Fruit fly (Drosophila melanogaster) whole organism, embryonic: ENCODE data around the gene Hrb27C.
A peak's percentile ranks its signal among the peaks of the same experiment; 100 is the strongest.

Experiments used
- Bteb2 ChIP-seq: fragments of 200-800 bp; sonication (Bioruptor generic); optimal IDR thresholded peaks from 2 replicates; lab custom pipeline; 2016; ENCODE audit warnings: missing biosample characterization, missing genetic modification characterization
- CG11093 ChIP-seq: fragments of 200-800 bp; sonication (Bioruptor generic); IDR thresholded peaks from 3 replicates; pipeline ENCODE4 v1.3.6; 2022; ENCODE audit warnings: missing biosample characterization, missing genetic modification characterization
- CG12769 ChIP-seq: fragments of 200-800 bp; sonication (Bioruptor generic); optimal IDR thresholded peaks from 2 replicates; lab custom pipeline; 2019; ENCODE audit warnings: missing biosample characterization, mild to moderate bottlenecking, missing genetic modification characterization, moderate library complexity
- CG13424 ChIP-seq: fragments of 200-800 bp; sonication (Bioruptor generic); optimal IDR thresholded peaks from 2 replicates; lab custom pipeline; 2019; ENCODE audit warnings: missing biosample characterization, mild to moderate bottlenecking, missing genetic modification characterization, moderate library complexity
- CG14667 ChIP-seq: fragments of 200-800 bp; sonication (Bioruptor generic); IDR thresholded peaks from 2 replicates; pipeline ENCODE4 v1.3.6; 2022; ENCODE audit warnings: missing biosample characterization, missing genetic modification characterization
- CG18262 ChIP-seq: fragments of 200-800 bp; optimal IDR thresholded peaks from 3 replicates; lab custom pipeline; 2019; ENCODE audit warnings: missing biosample characterization, mild to moderate bottlenecking, missing genetic modification characterization, moderate library complexity
- CG18476 ChIP-seq: fragments of 200-800 bp; sonication (Bioruptor generic); optimal IDR thresholded peaks from 2 replicates; lab custom pipeline; 2016; ENCODE audit warnings: missing biosample characterization, mild to moderate bottlenecking, missing genetic modification characterization
- CG18599 ChIP-seq: fragments of 200-800 bp; sonication (Bioruptor generic); optimal IDR thresholded peaks from 3 replicates; lab custom pipeline; 2017; ENCODE audit warnings: missing biosample characterization, missing genetic modification characterization, mild to moderate bottlenecking, moderate library complexity, missing genetic modification reagents
- CG18764 ChIP-seq: fragments of 200-800 bp; sonication (Bioruptor generic); optimal IDR thresholded peaks from 3 replicates; lab custom pipeline; 2016; ENCODE audit warnings: missing biosample characterization, missing genetic modification characterization
- CG2875 ChIP-seq: fragments of 200-800 bp; sonication (Bioruptor generic); optimal IDR thresholded peaks from 2 replicates; lab custom pipeline; 2017; ENCODE audit warnings: missing biosample characterization, mild to moderate bottlenecking, missing genetic modification characterization, missing genetic modification reagents
- CG3407 ChIP-seq: fragments of 200-800 bp; sonication (Bioruptor generic); optimal IDR thresholded peaks from 2 replicates; lab custom pipeline; 2018; ENCODE audit warnings: missing biosample characterization, mild to moderate bottlenecking, missing genetic modification characterization
- CG3726 ChIP-seq: fragments of 200-800 bp; sonication (Bioruptor generic); IDR thresholded peaks from 3 replicates; pipeline ENCODE4, ENCODE4 v1.3.6; 2022; ENCODE audit warnings: missing biosample characterization, missing genetic modification characterization
- CG4617 ChIP-seq: fragments of 200-800 bp; sonication (Bioruptor generic); optimal IDR thresholded peaks from 3 replicates; lab custom pipeline; 2016; ENCODE audit warnings: missing biosample characterization, missing genetic modification characterization, borderline replicate concordance
- CG7271 ChIP-seq: fragments of 200-800 bp; sonication (Bioruptor generic); optimal IDR thresholded peaks from 2 replicates; lab custom pipeline; 2018; ENCODE audit warnings: missing biosample characterization, mild to moderate bottlenecking, missing genetic modification characterization, moderate library complexity
- CG7357 ChIP-seq: fragments of 200-800 bp; sonication (Bioruptor generic); IDR thresholded peaks from 3 replicates; pipeline ENCODE4 v1.3.6; 2022; ENCODE audit warnings: missing biosample characterization, missing genetic modification characterization
- CG7786 ChIP-seq: fragments of 200-800 bp; sonication (Bioruptor generic); optimal IDR thresholded peaks from 2 replicates; lab custom pipeline; 2016; ENCODE audit warnings: missing biosample characterization, missing genetic modification characterization
- CG8281 ChIP-seq: fragments of 200-800 bp; sonication (Bioruptor generic); optimal IDR thresholded peaks from 2 replicates; lab custom pipeline; 2018; ENCODE audit warnings: missing biosample characterization, mild to moderate bottlenecking, missing genetic modification characterization, moderate library complexity
- CG8388 ChIP-seq: fragments of 200-800 bp; sonication (Bioruptor generic); optimal IDR thresholded peaks from 2 replicates; lab custom pipeline; 2019; ENCODE audit warnings: missing biosample characterization, mild to moderate bottlenecking, missing genetic modification characterization, moderate library complexity
- CHES-1-like ChIP-seq: fragments of 200-800 bp; sonication (Bioruptor generic); optimal IDR thresholded peaks from 2 replicates; lab custom pipeline; 2016; ENCODE audit warnings: missing biosample characterization, missing genetic modification characterization
- Gug ChIP-seq: fragments of 200-800 bp; sonication (Bioruptor generic); IDR thresholded peaks from 4 replicates; pipeline ENCODE4 v1.3.6; 2022; ENCODE audit warnings: missing biosample characterization, missing genetic modification characterization
- H2.0 ChIP-seq: fragments of 200-800 bp; sonication (Bioruptor generic); IDR thresholded peaks from 2 replicates; pipeline ENCODE4 v1.3.6; 2022; ENCODE audit warnings: missing biosample characterization, missing genetic modification characterization
- HLH3B ChIP-seq: fragments of 200-800 bp; sonication (Bioruptor generic); IDR thresholded peaks from 2 replicates; pipeline ENCODE4 v1.3.6; 2022; ENCODE audit warnings: missing biosample characterization, missing genetic modification characterization
- HmgZ ChIP-seq: fragments of 200-800 bp; sonication (Bioruptor generic); optimal IDR thresholded peaks from 2 replicates; lab custom pipeline; 2018; ENCODE audit warnings: missing biosample characterization, mild to moderate bottlenecking, missing genetic modification characterization
- MESR4 ChIP-seq: fragments of 200-800 bp; sonication (Bioruptor generic); optimal IDR thresholded peaks from 2 replicates; lab custom pipeline; 2018; ENCODE audit warnings: missing biosample characterization, mild to moderate bottlenecking, missing genetic modification characterization, moderate library complexity
- NfI ChIP-seq: fragments of 200-800 bp; sonication (Bioruptor generic); optimal IDR thresholded peaks from 3 replicates; lab custom pipeline; 2018; ENCODE audit warnings: missing biosample characterization, mild to moderate bottlenecking, missing genetic modification characterization, moderate library complexity
- PHDP ChIP-seq: fragments of 200-800 bp; sonication (Bioruptor generic); optimal IDR thresholded peaks from 3 replicates; lab custom pipeline; 2018; ENCODE audit warnings: missing biosample characterization, mild to moderate bottlenecking, missing genetic modification characterization, moderate library complexity
- Pdp1 ChIP-seq, 2 experiments: fragments of 200-800 bp; sonication (Bioruptor generic); optimal IDR thresholded peaks; 3 replicates each; lab custom pipeline; 2016; ENCODE audit warnings: missing biosample characterization in 2 of 2, missing genetic modification characterization in 2 of 2, mild to moderate bottlenecking in 1 of 2, moderate library complexity in 1 of 2
- Sox102F ChIP-seq: fragments of 200-800 bp; sonication (Bioruptor generic); optimal IDR thresholded peaks from 2 replicates; lab custom pipeline; 2018; ENCODE audit warnings: missing biosample characterization, mild to moderate bottlenecking, missing genetic modification characterization, moderate library complexity
- Sry-δ ChIP-seq: fragments of 200-800 bp; sonication (Bioruptor generic); optimal IDR thresholded peaks from 2 replicates; lab custom pipeline; 2016; ENCODE audit warnings: missing biosample characterization, missing genetic modification characterization
- Xrp1 ChIP-seq: fragments of 200-800 bp; sonication (Bioruptor generic); IDR thresholded peaks from 2 replicates; pipeline ENCODE4 v1.3.6; 2022; ENCODE audit warnings: missing biosample characterization, missing genetic modification characterization
- ab ChIP-seq: fragments of 200-800 bp; sonication (Bioruptor generic); optimal IDR thresholded peaks from 2 replicates; lab custom pipeline; 2016; ENCODE audit warnings: missing biosample characterization, missing genetic modification characterization
- chinmo ChIP-seq: fragments of 200-800 bp; sonication (Bioruptor generic); IDR thresholded peaks from 4 replicates; pipeline ENCODE4 v1.3.6; 2022; ENCODE audit warnings: missing biosample characterization, missing genetic modification characterization; ENCODE audit not compliant: partially characterized antibody
- dmrt11E ChIP-seq: fragments of 200-800 bp; sonication (Bioruptor generic); optimal IDR thresholded peaks from 3 replicates; lab custom pipeline; 2018; ENCODE audit warnings: missing biosample characterization, mild to moderate bottlenecking, missing genetic modification characterization, moderate library complexity
- dpn ChIP-seq, 2 experiments: fragments of 200-800 bp; sonication (Bioruptor generic); optimal IDR thresholded peaks; 3 replicates each; lab custom pipeline; 2016; ENCODE audit warnings: missing biosample characterization in 2 of 2, missing genetic modification characterization in 2 of 2
- lab ChIP-seq: fragments of 200-800 bp; sonication (Bioruptor generic); optimal IDR thresholded peaks from 3 replicates; lab custom pipeline; 2017; ENCODE audit warnings: missing biosample characterization, missing genetic modification characterization, mild to moderate bottlenecking, moderate library complexity, missing genetic modification reagents
- mam ChIP-seq: fragments of 200-800 bp; sonication (Bioruptor generic); optimal IDR thresholded peaks from 3 replicates; lab custom pipeline; 2016; ENCODE audit warnings: missing biosample characterization, missing genetic modification characterization
- nom ChIP-seq: fragments of 200-800 bp; sonication (Bioruptor generic); optimal IDR thresholded peaks from 2 replicates; lab custom pipeline; 2017; ENCODE audit warnings: missing biosample characterization, missing genetic modification characterization, mild to moderate bottlenecking, moderate library complexity, missing genetic modification reagents
- org-1 ChIP-seq: fragments of 200-800 bp; sonication (Bioruptor generic); optimal IDR thresholded peaks from 2 replicates; lab custom pipeline; 2017; ENCODE audit warnings: missing biosample characterization, missing genetic modification characterization
- peb ChIP-seq: fragments of 200-800 bp; sonication (Bioruptor generic); IDR thresholded peaks from 2 replicates; pipeline ENCODE4 v1.3.6; 2022; ENCODE audit warnings: missing biosample characterization, missing genetic modification characterization
- pfk ChIP-seq: fragments of 200-800 bp; sonication (Bioruptor generic); optimal IDR thresholded peaks from 2 replicates; lab custom pipeline; 2018; ENCODE audit warnings: missing biosample characterization, mild to moderate bottlenecking, missing genetic modification characterization, moderate library complexity
- row ChIP-seq: fragments of 200-800 bp; sonication (Bioruptor generic); IDR thresholded peaks from 3 replicates; pipeline ENCODE4 v1.3.6; 2022; ENCODE audit warnings: missing biosample characterization, missing genetic modification characterization
- run ChIP-seq: fragments of 200-800 bp; sonication (Bioruptor generic); optimal IDR thresholded peaks from 3 replicates; lab custom pipeline; 2018; ENCODE audit warnings: missing biosample characterization, mild to moderate bottlenecking, missing genetic modification characterization
- sc ChIP-seq, 3 experiments: fragments of >200 bp in 2 of 3; fragments of 200-800 bp in 1 of 3; sonication (Bioruptor generic) in 1 of 3; optimal IDR thresholded peaks; 2 replicates in 2 of 3; 3 replicates in 1 of 3; lab custom pipeline; 2017; ENCODE audit warnings: mild to moderate bottlenecking in 1 of 3, missing biosample characterization in 1 of 3, missing genetic modification characterization in 1 of 3, missing genetic modification reagents in 1 of 3
- scrt ChIP-seq: fragments of 200-800 bp; sonication (Bioruptor generic); optimal IDR thresholded peaks from 2 replicates; lab custom pipeline; 2018; ENCODE audit warnings: missing biosample characterization, mild to moderate bottlenecking, missing genetic modification characterization, moderate library complexity
- sim ChIP-seq: fragments of 200-800 bp; sonication (Bioruptor generic); IDR thresholded peaks from 2 replicates; pipeline ENCODE4 v1.3.6; 2022; ENCODE audit warnings: missing biosample characterization, missing genetic modification characterization
- tx ChIP-seq: fragments of 200-800 bp; sonication (Bioruptor generic); optimal IDR thresholded peaks from 2 replicates; lab custom pipeline; 2016; ENCODE audit warnings: missing biosample characterization, missing genetic modification characterization
- vfl ChIP-seq: fragments of 200-800 bp; sonication (Bioruptor generic); optimal IDR thresholded peaks from 2 replicates; lab custom pipeline; 2016; ENCODE audit warnings: missing biosample characterization, missing genetic modification characterization

Hrb27C gene

dm6 chr2L:6948540-6948942 is 28.0 kb downstream of the Hrb27C start, which contains the start of gene ihog (continued):
- TF ChIP-seq PHDP (peak; percentile 0), chinmo (GFP tag; lab: Robert Waterston, UW) (peak; percentile 99)

DNA sequence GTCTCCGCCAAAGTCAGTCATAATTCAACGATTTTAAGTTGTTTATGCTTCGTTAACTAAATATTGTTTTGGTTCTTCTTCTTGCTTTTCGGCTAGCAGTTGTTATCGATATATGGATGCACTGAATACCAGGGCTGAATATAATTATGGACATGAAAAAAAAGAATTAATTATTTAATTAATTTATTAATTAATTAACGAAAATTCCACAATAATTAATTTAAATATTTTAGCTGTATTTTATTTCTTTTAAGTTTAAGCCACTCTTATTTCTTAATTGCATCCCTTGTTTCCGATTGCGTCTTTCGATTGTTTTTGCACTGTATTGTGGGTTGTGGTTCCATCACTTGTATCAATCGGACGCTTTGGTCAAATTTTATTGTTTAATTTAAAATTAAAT is 29.6 kb downstream of the Hrb27C start, which contains the start of the genes Gas41 and SA1:
Gene Gas41 (minus strand): TSS at position 112 of the 400 bp plus-strand sequence.
Gene SA1 (plus strand): TSS at position 326 of the 400 bp plus-strand sequence.
- TF ChIP-seq pfk (GFP tag; lab: Kevin White, UChicago) (peak; percentile 3), Bteb2 (GFP tag; lab: Kevin White, UChicago) (no peak), CG8388 (GFP tag; lab: Kevin White, UChicago) (peak; percentile 93), org-1 (no peak), row (GFP tag; lab: Robert Waterston, UW) (peak; percentile 98), CG18599 (GFP tag; lab: Kevin White, UChicago) (peak; percentile 91), Gug (peak; percentile 87), CG14667 (GFP tag; lab: Robert Waterston, UW) (peak; percentile 90), sim (GFP tag; lab: Robert Waterston, UW) (no peak), CG18764 (GFP tag; lab: Kevin White, UChicago) (peak; percentile 83), tx (peak; percentile 46), nom (GFP tag; lab: Kevin White, UChicago) (peak; percentile 44), CG12769 (tag; lab: Kevin White, UChicago) (no peak), CG8281 (tag; lab: Kevin White, UChicago) (peak; percentile 73), run (tag; lab: Kevin White, UChicago) (peak; percentile 66), mam (peak; percentile 52), CG2875 (GFP tag; lab: Kevin White, UChicago) (peak; percentile 60), CG11093 (GFP tag; lab: Robert Waterston, UW) (peak; percentile 82), CG4617 (GFP tag; lab: Kevin White, UChicago) (peak; percentile 92), CG3726 (GFP tag; lab: Robert Waterston, UW) (peak; percentile 47; the same call in 1 of the 3 replicates), sc (optimal IDR thresholded peaks at IDR 0.05; lab: Kevin White, UChicago) (no peak), sc (GFP tag; optimal IDR thresholded peaks at IDR 0.05; lab: Kevin White, UChicago) (peak; percentile 84), Pdp1 (GFP tag; optimal IDR thresholded peaks at IDR 0.05; lab: Kevin White, UChicago) (peak in 1 of 2 experiments; percentile 56), NfI (GFP tag; lab: Kevin White, UChicago) (no peak), CHES-1-like (GFP tag; lab: Kevin White, UChicago) (peak; percentile 72), HmgZ (tag; lab: Kevin White, UChicago) (peak; percentile 84), CG13424 (tag; lab: Kevin White, UChicago) (peak; percentile 96), CG7786 (GFP tag; lab: Kevin White, UChicago) (peak; percentile 47), CG18476 (no peak), dmrt11E (peak; percentile 82), ab (GFP tag; lab: Kevin White, UChicago) (peak; percentile 26), CG7357 (peak; percentile 76; the same call in 2 of the 3 replicates), peb (peak; percentile 64), Sox102F (GFP tag; lab: Kevin White, UChicago) (no peak), HLH3B (no peak), dpn (GFP tag; optimal IDR thresholded peaks at IDR 0.05; lab: Kevin White, UChicago) (peak in 1 of 2 experiments; percentile 74), scrt (GFP tag; lab: Kevin White, UChicago) (peak; percentile 65), PHDP (peak; percentile 94), MESR4 (GFP tag; lab: Kevin White, UChicago) (peak; percentile 38), H2.0 (GFP tag; lab: Robert Waterston, UW) (no peak), CG3407 (peak; percentile 81), Sry-δ (GFP tag; lab: Kevin White, UChicago) (peak; percentile 95), CG18262 (tag; lab: Kevin White, UChicago) (peak; percentile 92), vfl (GFP tag; lab: Kevin White, UChicago) (peak; percentile 72), lab (GFP tag; lab: Kevin White, UChicago) (no peak), CG7271 (tag; lab: Kevin White, UChicago) (peak; percentile 93), Xrp1 (GFP tag; lab: Robert Waterston, UW) (peak; percentile 94)
